Worm (Caenorhabditis elegans): ENCODE data around the gene F35H8.4.

The F35H8.4 gene

DNA sequence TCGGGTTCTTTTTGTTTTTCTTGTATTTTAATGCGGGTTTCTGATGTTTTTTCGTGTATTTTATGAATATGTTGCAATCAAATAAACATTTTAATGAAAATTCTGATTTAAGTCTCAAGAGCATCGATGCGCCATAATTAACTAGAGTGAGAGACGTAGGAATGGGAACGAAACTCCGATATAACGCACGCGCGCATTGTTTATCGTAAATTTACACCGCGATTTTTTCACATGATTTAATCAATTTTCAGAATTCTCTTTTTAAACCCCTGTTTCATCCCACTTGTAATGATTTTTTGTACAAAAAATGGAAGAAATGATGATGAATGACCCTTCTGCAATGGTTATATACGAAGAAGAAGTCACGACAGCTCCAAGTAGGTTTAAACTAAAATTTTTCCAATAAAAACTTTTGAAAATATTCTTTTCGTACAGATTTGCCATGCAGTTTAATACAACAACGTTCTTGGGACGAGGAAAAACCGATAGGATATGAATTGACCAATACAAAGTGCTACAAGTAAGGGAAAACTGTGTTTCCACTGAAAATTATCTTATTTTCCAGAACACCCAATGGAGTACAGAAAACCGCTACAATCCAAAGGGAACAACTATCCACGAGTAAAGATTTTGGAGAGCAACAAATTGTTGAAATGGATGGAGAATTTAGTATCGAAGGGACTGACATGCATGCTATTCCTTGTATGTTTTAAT is 2.2 kb downstream of the F35H8.4 start, which contains the start of gene zfp-2:
Gene zfp-2, plus strand, starts transcription at position 214 of the 714 bp plus-strand sequence.
- TF ChIP-seq him-1 (tag; optimal IDR thresholded peaks at IDR 0.05) (no peak), dao-5 (tag; optimal IDR thresholded peaks at IDR 0.05) (no peak), W03F9.2 (tag; optimal IDR thresholded peaks at IDR 0.05) (no peak)

DNA sequence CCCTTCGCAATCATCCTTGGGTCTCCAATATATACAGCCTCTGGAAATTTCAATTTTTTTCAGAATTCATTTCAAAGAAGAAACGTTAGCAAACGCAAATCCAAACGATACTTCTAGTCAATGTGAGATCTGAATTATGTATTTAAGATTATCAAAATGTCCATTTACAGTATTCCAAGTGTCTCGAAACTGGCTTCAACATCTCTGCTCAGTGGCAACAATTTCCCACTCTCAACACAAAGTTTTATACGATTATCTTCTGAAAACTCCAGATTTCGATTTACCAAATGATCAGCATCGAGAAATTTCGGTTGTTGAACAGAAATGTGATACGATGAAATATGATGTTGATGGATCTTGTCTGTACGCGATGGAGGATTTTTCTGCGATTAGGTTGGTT is 3.2 kb downstream of the F35H8.4 start:
- TF ChIP-seq W03F9.2 (tag; optimal IDR thresholded peaks at IDR 0.05) (no peak), him-1 (tag; optimal IDR thresholded peaks at IDR 0.05) (no peak), dao-5 (tag; optimal IDR thresholded peaks at IDR 0.05) (no peak)

DNA sequence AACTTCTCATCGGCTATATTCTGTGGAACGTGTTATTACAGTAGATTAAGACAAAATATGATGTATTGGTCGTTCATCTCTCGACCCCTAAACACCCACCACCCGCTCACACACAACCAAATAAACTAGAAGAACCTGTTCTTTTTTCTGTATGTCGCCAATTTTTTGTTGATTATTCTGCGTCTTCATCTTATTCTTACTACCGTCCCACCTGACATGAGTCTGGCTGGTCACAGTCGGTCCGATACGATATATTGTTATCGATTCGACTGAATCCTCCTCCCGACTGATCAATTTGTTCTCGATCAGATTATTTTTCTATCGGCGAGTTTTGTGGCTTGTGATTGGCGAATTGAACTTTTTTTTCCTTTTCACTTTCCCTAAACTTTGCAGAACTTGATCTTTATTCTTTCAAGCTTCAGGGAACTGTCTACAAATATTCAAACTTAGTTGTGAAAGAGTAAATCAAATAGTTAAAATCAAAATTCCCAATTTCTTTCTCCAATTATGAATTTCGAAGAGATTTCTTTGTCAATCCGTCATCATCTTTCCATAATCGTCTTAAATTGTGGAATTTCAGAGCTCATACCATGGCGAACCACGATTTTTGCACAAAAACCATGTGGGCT is 4.8 kb downstream of the F35H8.4 start, which contains the start of gene F35H8.2:
Gene F35H8.2, plus strand, starts transcription at position 579 of the 629 bp plus-strand sequence.
- no peak for TF ChIP-seq dao-5 (tag; optimal IDR thresholded peaks at IDR 0.05)
- TF ChIP-seq him-1 (tag; optimal IDR thresholded peaks at IDR 0.05) = no peak
- no peak for TF ChIP-seq W03F9.2 (tag; optimal IDR thresholded peaks at IDR 0.05)

DNA sequence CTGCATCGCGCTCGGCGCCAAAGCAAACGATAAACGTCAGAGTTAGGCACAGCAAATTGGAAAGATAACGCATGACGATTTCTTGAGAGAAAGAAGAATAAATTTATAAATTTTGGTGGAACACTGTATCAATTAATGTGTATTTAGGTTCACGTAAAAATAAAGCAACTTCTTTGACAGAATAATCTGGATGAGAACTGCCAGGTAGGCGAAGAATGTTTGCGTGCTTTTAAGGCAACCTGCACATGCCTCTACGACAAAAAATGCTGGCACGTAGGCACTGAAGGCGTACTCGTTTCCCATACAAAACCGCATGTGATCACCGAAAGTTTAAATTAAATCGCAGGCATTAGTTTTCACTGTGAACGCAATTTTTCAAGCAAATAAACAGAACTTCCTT is 6.7 kb downstream of the F35H8.4 start, which contains the start of gene F35H8.1:
Gene F35H8.1, minus strand, starts transcription at position 101 of the 400 bp plus-strand sequence.
- no peak for TF ChIP-seq him-1 (tag; optimal IDR thresholded peaks at IDR 0.05)
- no peak for TF ChIP-seq dao-5 (tag; optimal IDR thresholded peaks at IDR 0.05)
- no peak for TF ChIP-seq W03F9.2 (tag; optimal IDR thresholded peaks at IDR 0.05)

DNA sequence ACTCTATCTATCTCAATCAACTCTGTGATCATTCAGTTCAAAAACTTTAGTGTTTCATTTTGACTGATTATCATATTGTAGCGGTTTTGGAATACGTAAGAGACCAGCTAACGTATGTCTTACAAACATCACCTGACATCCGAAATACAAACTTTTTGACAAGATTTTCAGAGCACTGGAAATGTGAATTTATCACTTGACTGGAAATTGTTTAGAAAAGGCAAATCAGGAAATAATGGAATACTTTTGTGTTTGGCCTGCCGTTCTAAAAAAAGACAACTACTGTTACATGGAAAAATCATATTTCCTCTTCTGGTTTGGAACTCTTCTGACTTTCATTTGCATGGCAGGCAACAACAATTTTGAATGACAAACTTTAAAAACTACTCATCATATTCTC is 8.3 kb downstream of the F35H8.4 start, which contains the start of gene F35H8.12:
Gene F35H8.12, plus strand, starts transcription at position 301 of the 400 bp plus-strand sequence.
- TF ChIP-seq dao-5 (tag; optimal IDR thresholded peaks at IDR 0.05) (no peak), him-1 (tag; optimal IDR thresholded peaks at IDR 0.05) (no peak)

DNA sequence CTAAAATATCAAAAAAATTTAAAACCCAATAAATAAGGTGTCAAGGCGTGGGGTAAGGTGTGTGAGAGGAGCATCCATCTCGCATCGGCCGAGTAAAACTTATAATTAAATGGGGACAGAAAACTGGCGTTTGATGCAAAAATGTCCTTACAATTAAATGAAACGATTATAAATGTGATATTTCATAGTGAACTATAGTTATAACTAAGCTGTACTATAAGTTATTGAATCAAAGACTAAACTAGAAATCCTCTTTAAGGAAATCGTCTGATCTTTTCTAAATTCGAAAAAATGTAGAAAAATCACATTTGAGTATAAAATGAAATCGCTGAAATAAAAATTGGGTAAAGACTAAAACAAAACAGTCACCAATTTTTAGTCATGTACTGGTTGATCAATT is 9.1 kb downstream of the F35H8.4 start, which contains the start of gene sra-6:
Gene sra-6, minus strand, starts transcription at position 101 of the 400 bp plus-strand sequence.
- TF ChIP-seq him-1 (tag; optimal IDR thresholded peaks at IDR 0.05) (no peak), W03F9.2 (tag; optimal IDR thresholded peaks at IDR 0.05) (no peak)

DNA sequence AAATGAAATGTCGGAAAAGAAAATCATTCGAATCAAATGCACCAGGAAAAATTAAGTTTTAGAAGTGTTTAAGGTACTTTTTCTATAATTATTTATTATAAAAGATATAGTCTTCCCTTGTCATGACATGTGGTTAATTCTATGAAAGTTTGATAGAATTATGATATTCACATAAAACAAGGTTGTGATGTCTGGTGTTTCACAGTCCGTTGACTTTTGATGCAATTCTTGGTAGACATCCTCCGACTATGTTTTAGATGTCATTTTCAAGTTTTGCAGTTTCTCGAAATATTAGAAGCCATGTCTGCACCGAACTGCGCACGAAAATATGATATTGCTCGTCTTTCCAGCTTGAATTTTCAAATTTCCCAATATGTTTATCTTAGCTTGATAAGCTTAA is 15.4 kb downstream of the F35H8.4 start, which contains the start of gene sra-7:
Gene sra-7, plus strand, starts transcription at position 301 of the 400 bp plus-strand sequence.
- TF ChIP-seq dao-5 (tag; optimal IDR thresholded peaks at IDR 0.05) = no peak
- no peak for TF ChIP-seq him-1 (tag; optimal IDR thresholded peaks at IDR 0.05)
- TF ChIP-seq W03F9.2 (tag; optimal IDR thresholded peaks at IDR 0.05) = no peak

DNA sequence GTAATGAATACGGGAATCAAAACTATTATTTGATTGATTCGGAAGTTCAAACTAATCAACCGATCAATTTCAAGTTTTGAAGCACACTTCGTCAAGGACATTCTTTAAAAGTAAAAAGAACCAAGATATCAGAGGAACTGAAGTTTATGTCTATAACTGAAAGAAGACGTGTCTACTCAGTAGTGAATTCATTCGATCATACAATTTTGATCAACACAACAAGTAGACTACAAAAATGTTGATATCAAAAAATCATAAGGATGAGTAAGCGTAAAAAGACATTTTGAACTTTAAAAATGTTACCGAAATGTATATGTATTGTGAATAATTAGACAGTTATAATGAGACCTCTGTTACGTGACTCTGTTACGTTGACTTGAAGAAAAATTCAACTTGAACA is 17.0 kb downstream of the F35H8.4 start, which contains the start of gene sra-4:
Gene sra-4, minus strand, starts transcription at position 101 of the 400 bp plus-strand sequence.
- TF ChIP-seq dao-5 (tag; optimal IDR thresholded peaks at IDR 0.05) (no peak), him-1 (tag; optimal IDR thresholded peaks at IDR 0.05) (no peak), W03F9.2 (tag; optimal IDR thresholded peaks at IDR 0.05) (no peak)

DNA sequence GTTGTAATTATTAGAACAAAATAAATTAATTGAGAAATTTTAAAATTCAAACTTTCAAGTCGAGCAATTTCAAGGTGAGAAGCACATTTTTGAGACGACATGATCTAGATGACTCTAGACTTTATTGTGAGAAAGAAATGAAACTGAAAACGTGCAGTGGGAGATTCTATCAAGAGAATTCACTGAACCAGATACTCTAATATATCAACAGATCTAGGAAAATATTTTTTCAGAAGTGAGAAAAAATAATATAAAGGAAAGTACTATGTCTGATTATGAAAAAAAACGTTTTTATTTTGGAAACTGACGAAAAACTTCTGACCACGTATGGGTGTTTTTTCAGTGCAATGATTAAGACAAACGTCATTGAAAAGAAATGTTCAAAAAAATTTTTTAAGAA is 19.1 kb downstream of the F35H8.4 start, which contains the start of gene sra-3:
Gene sra-3, minus strand, starts transcription at position 101 of the 400 bp plus-strand sequence.
- TF ChIP-seq dao-5 (tag; optimal IDR thresholded peaks at IDR 0.05) (no peak), him-1 (tag; optimal IDR thresholded peaks at IDR 0.05) (no peak), W03F9.2 (tag; optimal IDR thresholded peaks at IDR 0.05) (no peak)

DNA sequence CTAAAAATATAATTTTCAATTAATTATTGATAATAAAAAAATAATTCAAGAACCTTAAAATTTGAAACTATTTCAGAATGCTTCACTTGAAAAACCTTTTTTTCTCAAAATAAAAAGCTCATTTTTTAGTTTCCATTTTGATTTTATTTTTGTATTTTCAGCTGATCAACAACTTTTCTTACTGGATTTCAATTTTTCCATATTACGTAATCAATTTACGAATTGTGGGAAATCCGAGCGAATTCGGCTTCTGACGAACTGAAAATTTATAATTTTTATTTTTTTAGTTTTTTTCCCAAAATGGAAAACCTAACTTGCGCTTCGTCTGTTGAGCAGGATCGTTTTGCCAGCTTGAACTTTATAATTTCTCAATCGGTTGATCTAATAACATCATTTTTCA is 22.4 kb downstream of the F35H8.4 start, which contains the start of gene sra-8:
Gene sra-8, plus strand, starts transcription at position 301 of the 400 bp plus-strand sequence.
- TF ChIP-seq dao-5 (tag; optimal IDR thresholded peaks at IDR 0.05) (no peak), W03F9.2 (tag; optimal IDR thresholded peaks at IDR 0.05) (no peak), him-1 (tag; optimal IDR thresholded peaks at IDR 0.05) (no peak)

DNA sequence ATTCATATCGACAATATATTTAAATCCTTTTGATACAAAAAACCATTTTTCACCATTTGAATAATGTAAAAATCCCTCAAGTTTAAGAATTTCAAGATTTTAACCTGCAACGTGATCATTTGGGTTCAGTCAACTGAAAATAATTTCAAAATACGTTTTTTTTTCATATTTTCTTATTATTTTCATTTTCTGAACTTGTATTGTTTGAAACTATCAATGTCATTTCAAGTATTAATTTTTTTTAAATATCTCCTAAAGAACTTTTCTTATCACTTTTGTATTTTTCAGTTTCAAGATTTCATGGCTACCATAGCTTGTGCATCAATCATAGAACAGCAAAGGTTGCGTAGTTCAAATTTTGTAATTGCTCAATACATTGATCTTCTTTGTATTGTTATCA is 27.8 kb downstream of the F35H8.4 start, which contains the start of gene sra-9:
Gene sra-9, plus strand, starts transcription at position 301 of the 400 bp plus-strand sequence.
- TF ChIP-seq W03F9.2 (tag; optimal IDR thresholded peaks at IDR 0.05) = no peak
- TF ChIP-seq dao-5 (tag; optimal IDR thresholded peaks at IDR 0.05) = no peak
- no peak for TF ChIP-seq him-1 (tag; optimal IDR thresholded peaks at IDR 0.05)

DNA sequence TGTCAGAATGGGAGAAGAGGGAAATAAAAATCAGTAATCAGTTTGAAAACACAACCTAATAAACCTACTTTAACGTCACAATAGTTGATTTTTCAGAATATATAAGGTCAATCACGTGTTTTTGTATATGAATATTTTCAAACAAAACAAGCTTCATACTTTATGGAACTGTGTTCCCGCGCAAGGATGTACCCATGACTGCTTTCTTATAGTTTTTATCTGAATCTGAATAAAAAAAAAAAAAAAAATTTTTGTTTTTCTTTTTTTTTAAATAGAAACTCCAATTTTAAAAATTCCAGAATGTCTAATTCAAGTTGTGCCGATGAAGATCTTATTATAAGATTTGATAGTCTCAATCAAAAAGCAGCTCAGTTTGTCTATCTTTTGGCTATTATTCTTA is 31.3 kb downstream of the F35H8.4 start, which contains the start of gene sra-2:
Gene sra-2, plus strand, starts transcription at position 301 of the 400 bp plus-strand sequence.
- no peak for TF ChIP-seq him-1 (tag; optimal IDR thresholded peaks at IDR 0.05)
- TF ChIP-seq W03F9.2 (tag; optimal IDR thresholded peaks at IDR 0.05) = no peak
- TF ChIP-seq dao-5 (tag; optimal IDR thresholded peaks at IDR 0.05) = no peak

DNA sequence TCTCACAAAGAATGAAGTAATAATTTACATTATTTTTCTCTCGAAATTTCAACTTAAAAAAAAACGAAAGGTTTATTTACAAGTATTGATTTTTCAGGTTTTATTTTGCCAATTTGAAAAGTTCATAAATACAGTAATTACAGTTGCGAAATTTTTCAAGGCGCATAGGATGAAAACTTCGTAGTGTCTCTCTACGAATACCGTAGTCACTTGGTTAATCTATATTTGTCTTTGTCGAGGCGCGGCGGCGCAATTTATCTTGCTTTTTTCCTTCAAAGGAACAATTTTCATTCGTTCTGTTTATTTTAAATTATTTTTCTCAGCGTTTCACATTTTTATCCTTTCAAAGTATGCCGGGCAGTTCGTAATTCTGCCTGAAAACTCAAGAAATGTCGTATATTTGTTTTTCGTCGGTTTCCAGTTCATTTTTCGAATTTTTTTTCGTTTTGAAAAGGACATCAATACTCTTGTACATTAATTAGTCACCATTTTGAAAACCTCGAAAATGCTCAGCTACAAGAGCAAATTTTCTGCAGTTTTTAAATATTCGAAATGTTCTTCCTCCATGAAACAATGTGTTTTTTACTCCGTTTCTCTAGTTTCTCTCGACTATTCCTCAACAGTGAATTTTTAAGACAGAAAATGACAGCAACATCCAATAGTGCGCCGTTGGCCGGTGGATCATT is 36.1 kb downstream of the F35H8.4 start, which contains the start of gene mex-6:
Gene mex-6, plus strand, starts transcription at position 636 of the 686 bp plus-strand sequence.
- TF ChIP-seq dao-5 (tag; optimal IDR thresholded peaks at IDR 0.05) (no peak), him-1 (tag; optimal IDR thresholded peaks at IDR 0.05) (no peak), W03F9.2 (tag; optimal IDR thresholded peaks at IDR 0.05) (no peak)

Data from whole organism, L4/young adult.